Worm (Caenorhabditis elegans): ENCODE results near the gene slcf-1.

ce11 chrX:10556764-10557163 is 27.7 kb downstream of the slcf-1 start:
- TF ChIP-seq T22C8.4 (GFP tag; IDR thresholded peaks at IDR 0.05) (no peak), cog-1 (tag; optimal IDR thresholded peaks at IDR 0.05) (no peak)

Measured in whole organism, midembryonic.